Worm (Caenorhabditis elegans): Measurements from ENCODE around the gene F55B11.5.
A peak's percentile ranks its signal among the peaks of the same experiment; 100 is the strongest.

Gene F55B11.5

DNA sequence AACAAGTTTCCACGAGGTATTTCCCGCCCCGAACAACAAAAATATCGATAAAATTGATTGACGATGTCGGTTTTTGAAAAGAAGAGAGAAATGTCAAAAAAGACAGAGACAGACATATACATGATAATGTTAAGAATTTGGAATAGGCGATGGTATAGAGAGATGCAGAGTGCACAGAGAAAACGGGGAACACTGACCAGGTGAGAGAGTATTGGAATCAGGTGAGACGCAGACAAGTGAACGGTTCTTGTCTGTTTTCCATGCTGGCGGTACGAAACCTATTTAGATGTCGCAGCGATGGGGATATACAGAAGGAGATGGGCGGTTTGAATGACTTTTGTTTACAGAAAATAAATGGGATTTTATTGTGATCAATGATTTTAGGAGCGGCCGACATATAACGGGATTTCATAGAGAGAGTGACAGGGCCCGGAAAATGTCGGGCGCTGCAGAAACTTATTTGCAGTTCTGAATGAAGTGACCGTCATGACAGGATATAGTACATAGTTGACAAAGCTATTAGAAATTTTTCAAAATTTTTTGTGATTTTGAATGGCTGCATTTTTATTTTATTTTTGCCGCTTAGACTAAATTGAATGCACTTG lies 17.8 kb downstream of the F55B11.5 start (continued):
- TF ChIP-seq nhr-10 (tag; optimal IDR thresholded peaks at IDR 0.05) (no peak), nhr-25 (tag; optimal IDR thresholded peaks at IDR 0.05; ENCODE audit: borderline replicate concordance, insufficient read depth) (peak; percentile 9), ztf-7 (tag; optimal IDR thresholded peaks at IDR 0.05) (peak; percentile 65), aly-2 (tag; optimal IDR thresholded peaks at IDR 0.05) (no peak), nhr-41 (GFP tag; IDR thresholded peaks at IDR 0.05) (no peak), mxl-3 (GFP tag; optimal IDR thresholded peaks at IDR 0.05) (peak; percentile 76), nhr-48 (tag; optimal IDR thresholded peaks at IDR 0.05) (peak; percentile 8), dve-1 (tag; optimal IDR thresholded peaks at IDR 0.05; ENCODE audit: insufficient read depth) (peak; percentile 49)

DNA sequence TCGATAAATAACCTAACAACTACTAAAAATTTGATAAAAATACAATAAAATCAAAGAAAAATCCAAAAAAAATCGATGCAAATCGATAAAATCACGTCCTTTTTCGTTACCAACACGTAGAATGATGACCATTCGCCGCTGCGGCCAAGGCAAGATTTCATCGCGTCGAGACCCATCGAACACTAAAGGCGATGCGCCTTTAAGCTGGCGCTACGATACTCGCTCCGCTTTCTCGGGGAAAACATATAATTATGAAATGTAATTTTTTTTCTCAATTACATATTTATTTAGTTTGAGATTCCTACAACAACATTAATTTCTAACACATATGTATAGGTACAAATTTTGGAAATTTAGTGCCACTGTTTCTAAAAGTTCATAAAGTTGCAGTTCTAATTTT lies 27.6 kb downstream of the F55B11.5 start:
- TF ChIP-seq snpc-1.2 (GFP tag; IDR thresholded peaks at IDR 0.05): peak; percentile 91

DNA sequence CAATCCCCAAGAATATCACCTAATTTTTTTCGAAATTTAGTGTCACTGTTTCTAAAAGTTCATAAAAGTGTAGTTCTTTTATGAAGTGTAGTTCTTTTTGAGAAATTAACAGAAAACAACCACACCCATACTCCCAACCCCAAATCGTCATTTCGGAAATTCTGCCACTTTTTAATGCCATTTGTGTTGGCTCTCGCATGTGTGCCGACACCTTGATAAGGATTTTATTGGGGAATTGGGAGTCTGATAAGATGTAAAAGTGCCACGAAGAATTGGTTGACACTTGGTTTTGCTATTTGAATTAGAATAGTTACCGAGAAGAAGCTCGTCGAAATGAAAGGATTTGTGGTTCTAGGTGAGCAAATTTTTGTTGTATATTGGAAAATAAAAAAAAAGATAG lies 29.2 kb downstream of the F55B11.5 start, which contains the start of gene nspg-9:
Gene nspg-9, plus strand, starts transcription at position 234 of the 400 bp plus-strand sequence.
- TF ChIP-seq lim-7 (GFP tag; IDR thresholded peaks at IDR 0.05): no peak
- TF ChIP-seq pqm-1 (tag; optimal IDR thresholded peaks at IDR 0.05): peak; percentile 93
- TF ChIP-seq hlh-30 (tag; optimal IDR thresholded peaks at IDR 0.05; ENCODE audit: insufficient read depth): no peak
- TF ChIP-seq T20F7.1 (GFP tag; optimal IDR thresholded peaks at IDR 0.05): no peak
- TF ChIP-seq ZK337.2 (GFP tag; IDR thresholded peaks at IDR 0.05): no peak
- TF ChIP-seq zfp-2 (tag; optimal IDR thresholded peaks at IDR 0.05): no peak
- peak; percentile 61 for TF ChIP-seq hlh-11 (tag; optimal IDR thresholded peaks at IDR 0.05)
- TF ChIP-seq ceh-28 (tag; optimal IDR thresholded peaks at IDR 0.05): no peak
- peak; percentile 71 for TF ChIP-seq php-3 (GFP tag; IDR thresholded peaks at IDR 0.05)
- no peak for TF ChIP-seq nhr-77 (tag; optimal IDR thresholded peaks at IDR 0.05)
- no peak for TF ChIP-seq spr-1 (tag; optimal IDR thresholded peaks at IDR 0.05)
- no peak for TF ChIP-seq ama-1 (optimal IDR thresholded peaks at IDR 0.05)
- TF ChIP-seq nhr-6 (tag; optimal IDR thresholded peaks at IDR 0.05): no peak
- no peak for TF ChIP-seq nhr-41 (GFP tag; IDR thresholded peaks at IDR 0.05)
- TF ChIP-seq duxl-1 (tag; optimal IDR thresholded peaks at IDR 0.05; ENCODE audit: poor library complexity): no peak
- TF ChIP-seq nhr-111 (GFP tag; optimal IDR thresholded peaks at IDR 0.05): no peak
- TF ChIP-seq mdl-1 (tag; optimal IDR thresholded peaks at IDR 0.05): no peak
- TF ChIP-seq lin-1 (GFP tag; IDR thresholded peaks at IDR 0.05): no peak
- TF ChIP-seq mxl-3 (GFP tag; optimal IDR thresholded peaks at IDR 0.05): peak; percentile 44
- TF ChIP-seq unc-130 (GFP tag; optimal IDR thresholded peaks at IDR 0.05): no peak
- 0 out of 2 replicates have a peak, but pooled peaks have one; percentile 8 for TF ChIP-seq tra-1 (GFP tag; IDR thresholded peaks at IDR 0.05)
- no peak for TF ChIP-seq aly-2 (tag; optimal IDR thresholded peaks at IDR 0.05)
- TF ChIP-seq dve-1 (tag; optimal IDR thresholded peaks at IDR 0.05; ENCODE audit: insufficient read depth): peak; percentile 76
- no peak for TF ChIP-seq dpl-1 (GFP tag; optimal IDR thresholded peaks at IDR 0.05)
- TF ChIP-seq unc-62 (GFP tag; optimal IDR thresholded peaks at IDR 0.05 in 1 of 2): no peak
- no peak for TF ChIP-seq unc-62 (tag; optimal IDR thresholded peaks at IDR 0.05)
- TF ChIP-seq mdt-29 (GFP tag; IDR thresholded peaks at IDR 0.05): no peak
- TF ChIP-seq sdz-12 (GFP tag; optimal IDR thresholded peaks at IDR 0.05): no peak
- no peak for TF ChIP-seq skn-1 (tag; optimal IDR thresholded peaks at IDR 0.05)
- no peak for TF ChIP-seq lin-29 (GFP tag; IDR thresholded peaks at IDR 0.05)
- TF ChIP-seq ctbp-1 (GFP tag; IDR thresholded peaks at IDR 0.05): no peak
- TF ChIP-seq nhr-28 (tag; optimal IDR thresholded peaks at IDR 0.05): peak; percentile 91
- no peak for TF ChIP-seq daf-19 (GFP tag; conservative IDR thresholded peaks at IDR 0.05)
- no peak for TF ChIP-seq nhr-25 (tag; optimal IDR thresholded peaks at IDR 0.05; ENCODE audit: borderline replicate concordance, insufficient read depth)
- no peak for TF ChIP-seq zfp-3 (GFP tag; conservative IDR thresholded peaks at IDR 0.05)
- no peak for TF ChIP-seq daf-16 (GFP tag; optimal IDR thresholded peaks at IDR 0.05)
- TF ChIP-seq daf-16 (tag; optimal IDR thresholded peaks at IDR 0.05): peak; percentile 76
- TF ChIP-seq dmd-6 (GFP tag; IDR thresholded peaks at IDR 0.05): peak; percentile 67
- no peak for TF ChIP-seq nhr-48 (tag; optimal IDR thresholded peaks at IDR 0.05)

All from whole organism, L4 larva.